Worm (Caenorhabditis elegans): ENCODE results near the gene med-1.

med-1 gene

ce11 chrX:12480447-12480998 is 50.1 kb downstream of the med-1 start, which contains the start of gene atf-6:
TSS of gene atf-6 (plus strand) at chrX:12480948.
- TF ChIP-seq ceh-9 (tag; optimal IDR thresholded peaks at IDR 0.05): no peak
- TF ChIP-seq pros-1 (tag; optimal IDR thresholded peaks at IDR 0.05): peak; percentile 87
- peak; percentile 48 for TF ChIP-seq elt-2 (tag; optimal IDR thresholded peaks at IDR 0.05)
- TF ChIP-seq K02D7.2 (tag; optimal IDR thresholded peaks at IDR 0.05): no peak
- peak; percentile 80 for TF ChIP-seq sdc-2 (tag; optimal IDR thresholded peaks at IDR 0.05)
- TF ChIP-seq fkh-6 (tag; optimal IDR thresholded peaks at IDR 0.05): no peak
- TF ChIP-seq ets-4 (tag; optimal IDR thresholded peaks at IDR 0.05): peak; percentile 31
- peak; percentile 34 for TF ChIP-seq che-1 (tag; optimal IDR thresholded peaks at IDR 0.05)
- TF ChIP-seq rnt-1 (tag; optimal IDR thresholded peaks at IDR 0.05): peak; percentile 66
- TF ChIP-seq fax-1 (tag; optimal IDR thresholded peaks at IDR 0.05): no peak
- peak; percentile 10 for TF ChIP-seq lim-6 (tag; optimal IDR thresholded peaks at IDR 0.05)
- peak; percentile 74 for TF ChIP-seq nfya-1 (tag; optimal IDR thresholded peaks at IDR 0.05)
- no peak for TF ChIP-seq ceh-24 (tag; optimal IDR thresholded peaks at IDR 0.05)
- peak; percentile 14 for TF ChIP-seq dve-1 (tag; optimal IDR thresholded peaks at IDR 0.05)
- TF ChIP-seq ceh-48 (tag; optimal IDR thresholded peaks at IDR 0.05): peak; percentile 24
- TF ChIP-seq fkh-10 (GFP tag; optimal IDR thresholded peaks at IDR 0.05): no peak
- peak; percentile 29 for TF ChIP-seq C08G9.2 (tag; optimal IDR thresholded peaks at IDR 0.05)
- TF ChIP-seq odd-2 (tag; optimal IDR thresholded peaks at IDR 0.05): no peak
- no peak for TF ChIP-seq hlh-13 (GFP tag; optimal IDR thresholded peaks at IDR 0.05)
- TF ChIP-seq tbx-7 (tag; optimal IDR thresholded peaks at IDR 0.05): peak; percentile 17
- peak; percentile 34 for TF ChIP-seq eyg-1 (tag; optimal IDR thresholded peaks at IDR 0.05)
- TF ChIP-seq sox-2 (GFP tag; IDR thresholded peaks at IDR 0.05): no peak
- peak; percentile 79 for TF ChIP-seq tbx-2 (tag; optimal IDR thresholded peaks at IDR 0.05)
- peak; percentile 37 for TF ChIP-seq ceh-14 (tag; optimal IDR thresholded peaks at IDR 0.05)
- TF ChIP-seq C38D4.7 (GFP tag; optimal IDR thresholded peaks at IDR 0.05): peak; percentile 4
- TF ChIP-seq ahr-1 (tag; optimal IDR thresholded peaks at IDR 0.05): no peak
- no peak for TF ChIP-seq pha-2 (tag; optimal IDR thresholded peaks at IDR 0.05)
- TF ChIP-seq Y22D7AL.16 (tag; optimal IDR thresholded peaks at IDR 0.05): no peak
- TF ChIP-seq ceh-45 (GFP tag; IDR thresholded peaks at IDR 0.05): no peak
- no peak for TF ChIP-seq ttx-3 (tag; optimal IDR thresholded peaks at IDR 0.05)
- TF ChIP-seq pha-4 (tag; optimal IDR thresholded peaks at IDR 0.05): no peak
- TF ChIP-seq hlh-30 (tag; optimal IDR thresholded peaks at IDR 0.05; ENCODE audit: insufficient read depth): peak; percentile 44
- TF ChIP-seq unc-42 (tag; optimal IDR thresholded peaks at IDR 0.05): peak; percentile 65
- no peak for TF ChIP-seq pag-3 (tag; optimal IDR thresholded peaks at IDR 0.05; ENCODE audit: borderline replicate concordance)
- no peak for TF ChIP-seq npax-4 (tag; optimal IDR thresholded peaks at IDR 0.05)
- TF ChIP-seq ceh-30 (tag; optimal IDR thresholded peaks at IDR 0.05): no peak
- no peak for TF ChIP-seq ceh-22 (tag; optimal IDR thresholded peaks at IDR 0.05)
- TF ChIP-seq madf-2 (tag; optimal IDR thresholded peaks at IDR 0.05): peak; percentile 16
- peak; percentile 15 for TF ChIP-seq unc-55 (GFP tag; optimal IDR thresholded peaks at IDR 0.05)
- TF ChIP-seq ceh-19 (GFP tag; optimal IDR thresholded peaks at IDR 0.05): peak; percentile 69
- no peak for TF ChIP-seq mec-3 (tag; optimal IDR thresholded peaks at IDR 0.05; ENCODE audit: borderline replicate concordance)
- TF ChIP-seq zip-5 (tag; optimal IDR thresholded peaks at IDR 0.05): no peak
- no peak for TF ChIP-seq unc-86 (tag; optimal IDR thresholded peaks at IDR 0.05)
- peak; percentile 49 for TF ChIP-seq syd-9 (tag; optimal IDR thresholded peaks at IDR 0.05)
- TF ChIP-seq ceh-18 (tag; optimal IDR thresholded peaks at IDR 0.05): peak; percentile 75
- no peak for TF ChIP-seq unc-3 (GFP tag; conservative IDR thresholded peaks at IDR 0.05)
- peak; percentile 26 for TF ChIP-seq unc-3 (tag; optimal IDR thresholded peaks at IDR 0.05)
- TF ChIP-seq pat-9 (tag; optimal IDR thresholded peaks at IDR 0.05): no peak
- TF ChIP-seq K09A11.1 (tag; optimal IDR thresholded peaks at IDR 0.05; ENCODE audit: insufficient read depth): peak; percentile 21
- no peak for TF ChIP-seq nhr-232 (tag; optimal IDR thresholded peaks at IDR 0.05)
- TF ChIP-seq gmeb-2 (tag; optimal IDR thresholded peaks at IDR 0.05): peak; percentile 16
- TF ChIP-seq hlh-15 (tag; optimal IDR thresholded peaks at IDR 0.05): no peak
- TF ChIP-seq sox-4 (tag; optimal IDR thresholded peaks at IDR 0.05): peak; percentile 9

Measured in whole organism, late embryonic.